Worm (Caenorhabditis elegans) whole organism, L1 larva: ENCODE data around the gene F08B4.8.

ENCODE experiments used
- blmp-1 ChIP-seq: fragments of 150-350 bp; optimal IDR thresholded peaks from 2 replicates; lab custom pipeline; 2014; ENCODE audit warnings: missing biosample characterization, missing genetic modification characterization
- ceh-63 ChIP-seq: fragments of 200-800 bp; sonication (Bioruptor generic); optimal IDR thresholded peaks from 2 replicates; lab custom pipeline; 2018; ENCODE audit warnings: mild to moderate bottlenecking, missing genetic modification characterization, missing compliant biosample characterization
- ceh-8 ChIP-seq: fragments of 200-800 bp; sonication (Bioruptor generic); optimal IDR thresholded peaks from 2 replicates; lab custom pipeline; 2018; ENCODE audit warnings: mild to moderate bottlenecking, missing genetic modification characterization, moderate library complexity, missing compliant biosample characterization
- ceh-88 ChIP-seq: fragments of 200-800 bp; sonication (Bioruptor generic); IDR thresholded peaks from 2 replicates; pipeline ENCODE4 v1.3.6; 2022; ENCODE audit warnings: missing genetic modification characterization, missing compliant biosample characterization
- dsc-1 ChIP-seq: sonication (generic microtip); optimal IDR thresholded peaks from 2 replicates; lab custom pipeline; 2016; ENCODE audit warnings: mild to moderate bottlenecking, missing genetic modification characterization, missing compliant biosample characterization
- efl-1 ChIP-seq, 4 experiments: fragments of 150-350 bp; optimal IDR thresholded peaks in 3 of 4; peaks in 1 of 4; 1 replicate in 1 of 4; 2 replicates in 3 of 4; lab custom pipeline; 2014; ENCODE audit warnings: missing biosample characterization in 2 of 4, missing genetic modification characterization in 2 of 4, missing genetic modification reagents in 2 of 4
- efl-3 ChIP-seq: fragments of 200-800 bp; sonication (Bioruptor generic); optimal IDR thresholded peaks from 2 replicates; lab custom pipeline; 2018; ENCODE audit warnings: mild to moderate bottlenecking, missing genetic modification characterization, missing compliant biosample characterization
- elt-2 ChIP-seq: sonication (generic microtip); optimal IDR thresholded peaks from 2 replicates; lab custom pipeline; 2016; ENCODE audit warnings: missing genetic modification characterization, mild to moderate bottlenecking, inconsistent platforms, missing compliant biosample characterization, missing genetic modification reagents
- isw-1 ChIP-seq: fragments of 200-800 bp; sonication (Bioruptor generic); IDR thresholded peaks from 2 replicates; pipeline ENCODE4 v1.3.6; 2022; ENCODE audit warnings: missing genetic modification characterization, missing compliant biosample characterization
- lin-15B ChIP-seq: fragments of 150-350 bp; sonication (generic microtip); optimal IDR thresholded peaks from 3 replicates; lab custom pipeline; 2014; ENCODE audit warnings: missing biosample characterization, missing genetic modification characterization
- lin-35 ChIP-seq, 2 experiments: fragments of 150-350 bp; optimal IDR thresholded peaks; 2 replicates each; lab custom pipeline; 2014; ENCODE audit warnings: missing biosample characterization in 2 of 2, missing genetic modification characterization in 2 of 2, missing genetic modification reagents in 2 of 2
- lir-3 ChIP-seq: sonication (generic microtip); optimal IDR thresholded peaks from 2 replicates; lab custom pipeline; 2016; ENCODE audit warnings: mild to moderate bottlenecking, missing genetic modification characterization, moderate library complexity, missing compliant biosample characterization; ENCODE audit not compliant: poor library complexity
- lsy-2 ChIP-seq, 2 experiments: fragments of 150-350 bp; optimal IDR thresholded peaks; 2 replicates each; lab custom pipeline; 2014; ENCODE audit warnings: missing biosample characterization in 2 of 2, missing genetic modification characterization in 2 of 2
- mab-9 ChIP-seq: fragments of 200-800 bp; sonication (Bioruptor generic); IDR thresholded peaks from 2 replicates; pipeline ENCODE4 v1.3.6; 2022; ENCODE audit warnings: missing genetic modification reagents, missing genetic modification characterization, missing compliant biosample characterization
- mef-2 ChIP-seq: fragments of 150-350 bp; optimal IDR thresholded peaks from 2 replicates; lab custom pipeline; 2014; ENCODE audit warnings: missing biosample characterization, missing genetic modification characterization
- mep-1 ChIP-seq: fragments of 150-350 bp; optimal IDR thresholded peaks from 2 replicates; lab custom pipeline; 2014; ENCODE audit warnings: missing biosample characterization, missing genetic modification characterization
- nhr-20 ChIP-seq: sonication (generic microtip); optimal IDR thresholded peaks from 2 replicates; lab custom pipeline; 2016; ENCODE audit warnings: mild to moderate bottlenecking, missing genetic modification characterization, missing compliant biosample characterization
- nhr-237 ChIP-seq: fragments of 150-350 bp; optimal IDR thresholded peaks from 2 replicates; lab custom pipeline; 2014; ENCODE audit warnings: missing biosample characterization, missing genetic modification characterization
- nhr-85 ChIP-seq: sonication (generic microtip); peaks from one replicate; lab custom pipeline; 2016; ENCODE audit warnings: missing genetic modification characterization, inconsistent platforms, missing compliant biosample characterization
- pax-3 ChIP-seq: fragments of 200-800 bp; sonication (Bioruptor generic); optimal IDR thresholded peaks from 2 replicates; lab custom pipeline; 2018; ENCODE audit warnings: mild to moderate bottlenecking, missing genetic modification characterization, moderate library complexity, missing compliant biosample characterization
- pqm-1 ChIP-seq: sonication (generic microtip); optimal IDR thresholded peaks from 3 replicates; lab custom pipeline; 2017; ENCODE audit warnings: missing biosample characterization, missing genetic modification characterization
- snpc-4 ChIP-seq: fragments of 150-350 bp; optimal IDR thresholded peaks from 2 replicates; lab custom pipeline; 2014; ENCODE audit warnings: missing biosample characterization, missing genetic modification characterization
- sup-37 ChIP-seq: fragments of 200-800 bp; sonication (Bioruptor generic); optimal IDR thresholded peaks from 2 replicates; lab custom pipeline; 2018; ENCODE audit warnings: mild to moderate bottlenecking, missing genetic modification characterization, missing compliant biosample characterization
- tbx-2 ChIP-seq: sonication (generic microtip); optimal IDR thresholded peaks from 2 replicates; lab custom pipeline; 2016; ENCODE audit warnings: missing genetic modification characterization, missing compliant biosample characterization
- tlp-1 ChIP-seq: fragments of 150-350 bp; optimal IDR thresholded peaks from 2 replicates; lab custom pipeline; 2014; ENCODE audit warnings: missing biosample characterization, missing genetic modification characterization
- xbp-1 ChIP-seq: sonication (generic microtip); optimal IDR thresholded peaks from 2 replicates; lab custom pipeline; 2016; ENCODE audit warnings: missing genetic modification characterization, missing compliant biosample characterization

Gene F08B4.8

ce11 chrIV:8648502-8648901 is 28.9 kb upstream of the F08B4.8 start, which contains the start of gene cyp-33E1:
cyp-33E1 (minus strand) TSS chrIV:8648602.
- no peak for TF ChIP-seq lin-35 (GFP tag; optimal IDR thresholded peaks at IDR 0.05; lab: Kevin White, UChicago)
- no peak for TF ChIP-seq sup-37 (GFP tag; lab: Kevin White, UChicago)
- no peak for TF ChIP-seq efl-1 (optimal IDR thresholded peaks at IDR 0.05; lab: Kevin White, UChicago)
- TF ChIP-seq efl-1 (GFP tag; optimal IDR thresholded peaks at IDR 0.05 in 1 of 2; lab: Kevin White, UChicago): peak in 1 of 2 experiments; percentile 48

DNA sequence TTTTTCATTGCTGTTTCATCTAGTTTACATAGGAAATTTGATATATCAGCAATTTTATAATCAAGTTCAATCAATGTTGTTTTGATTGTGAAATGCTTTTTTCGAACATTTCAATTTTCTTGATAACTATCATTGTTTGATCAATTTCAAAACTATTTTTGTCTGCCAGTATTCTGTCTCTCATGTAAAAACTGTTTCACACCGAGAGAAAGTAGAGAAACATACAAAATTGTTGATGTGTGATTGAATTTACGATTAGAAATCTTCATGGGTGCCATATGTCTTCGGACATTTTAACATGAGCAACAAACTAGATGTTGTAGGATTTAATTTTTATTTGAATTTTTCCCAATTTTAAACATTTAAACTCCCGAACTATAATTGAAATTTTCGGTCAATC is 26.7 kb upstream of the F08B4.8 start, which contains the start of gene C49C8.2:
Gene C49C8.2, plus strand, starts transcription at position 393 of the 400 bp plus-strand sequence.
- TF ChIP-seq mep-1 (tag; lab: Kevin White, UChicago) (peak; percentile 19), lin-35 (GFP tag; optimal IDR thresholded peaks at IDR 0.05; lab: Kevin White, UChicago) (peak in 1 of 2 experiments; percentile 48), lsy-2 (tag; optimal IDR thresholded peaks at IDR 0.05; lab: Kevin White, UChicago) (peak in 1 of 2 experiments; percentile 30), efl-1 (optimal IDR thresholded peaks at IDR 0.05; lab: Kevin White, UChicago) (peak in 1 of 2 experiments; percentile 29), efl-1 (GFP tag; optimal IDR thresholded peaks at IDR 0.05 in 1 of 2; lab: Kevin White, UChicago) (no peak), lin-15B (tag; lab: Kevin White, UChicago) (no peak), mef-2 (tag; lab: Kevin White, UChicago) (no peak), dsc-1 (tag; lab: Kevin White, UChicago) (peak; percentile 45), nhr-85 (peak; percentile 20), blmp-1 (tag; lab: Kevin White, UChicago) (peak; percentile 19)
- TF ChIP-seq, all 84 proteins: peak for 7

ce11 chrIV:8651835-8652234 is 25.6 kb upstream of the F08B4.8 start, which contains the start of gene C49C8.8:
C49C8.8 (plus strand) TSS chrIV:8652135.
- TF ChIP-seq nhr-20 (tag; lab: Kevin White, UChicago): no peak
- no peak for TF ChIP-seq ceh-8 (GFP tag; lab: Kevin White, UChicago)
- TF ChIP-seq nhr-237 (tag; lab: Kevin White, UChicago): no peak
- no peak for TF ChIP-seq snpc-4 (tag; lab: Kevin White, UChicago)
- TF ChIP-seq dsc-1 (tag; lab: Kevin White, UChicago): no peak
- TF ChIP-seq tbx-2 (tag; lab: Kevin White, UChicago): no peak
- TF ChIP-seq mab-9: no peak
- no peak for TF ChIP-seq lir-3 (tag; lab: Kevin White, UChicago)

DNA sequence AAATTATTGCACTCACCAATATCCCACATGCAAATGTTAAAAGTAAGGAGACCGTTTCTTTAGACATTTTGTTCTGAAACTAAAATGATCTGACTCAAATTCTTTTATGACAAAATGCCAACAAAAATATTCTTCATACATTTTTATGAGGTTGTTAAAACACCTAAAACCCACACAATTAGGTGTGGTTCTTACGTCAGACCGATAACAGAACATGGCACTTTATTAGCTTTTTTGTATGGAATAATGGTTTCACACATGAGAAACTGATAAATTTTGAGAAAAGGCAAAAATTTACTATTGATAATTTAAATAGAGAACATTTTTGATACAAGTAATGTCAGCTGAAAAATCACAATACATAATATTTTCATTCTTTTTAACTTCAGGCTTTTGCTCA is 23.8 kb upstream of the F08B4.8 start, which contains the start of gene C49C8.5:
Gene C49C8.5, minus strand, starts transcription at position 73 of the 400 bp plus-strand sequence.
- TF ChIP-seq elt-2 (peak; percentile 11), pqm-1 (tag; lab: Kevin White, UChicago) (no peak)

DNA sequence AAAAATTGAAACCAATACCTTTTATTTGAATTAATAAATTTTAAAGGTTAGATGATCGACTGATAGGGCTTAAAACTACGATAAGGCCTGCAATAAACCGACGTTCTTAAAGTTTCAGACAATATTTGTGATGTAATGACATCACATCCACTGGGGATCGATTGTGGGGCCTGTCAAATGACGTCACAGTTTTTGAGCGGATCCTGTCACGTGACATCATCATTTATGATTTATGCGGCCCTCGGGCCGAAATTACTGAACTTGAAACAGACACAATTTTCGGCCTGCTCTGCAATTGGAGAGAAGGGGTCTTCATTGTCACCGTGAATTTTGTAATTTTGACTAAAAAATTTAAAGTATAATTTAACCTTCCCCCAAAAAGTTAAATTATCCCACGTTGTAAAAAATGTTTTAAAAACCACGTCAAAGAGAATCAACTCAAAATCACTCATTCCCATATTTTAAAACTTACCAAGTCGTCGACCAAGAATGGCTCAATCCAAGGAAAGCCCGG is 23.2 kb upstream of the F08B4.8 start, which contains the start of gene C49C8.1:
Gene C49C8.1, plus strand, starts transcription at position 464 of the 514 bp plus-strand sequence.
- no peak for TF ChIP-seq efl-3 (GFP tag; lab: Kevin White, UChicago)
- TF ChIP-seq pqm-1 (tag; lab: Kevin White, UChicago): no peak
- no peak for TF ChIP-seq lir-3 (tag; lab: Kevin White, UChicago)
- TF ChIP-seq tlp-1 (tag; lab: Kevin White, UChicago): no peak
- TF ChIP-seq mab-9: no peak
- no peak for TF ChIP-seq pax-3 (tag; lab: Kevin White, UChicago)

- TF ChIP-seq mef-2 (tag; lab: Kevin White, UChicago): no peak
- no peak for TF ChIP-seq isw-1
- no peak for TF ChIP-seq ceh-63 (GFP tag; lab: Kevin White, UChicago)
- no peak for TF ChIP-seq xbp-1 (tag; lab: Kevin White, UChicago)
- TF ChIP-seq ceh-88 (GFP tag; lab: Robert Waterston, UW): no peak
- no peak for TF ChIP-seq tlp-1 (tag; lab: Kevin White, UChicago)
- TF ChIP-seq lir-3 (tag; lab: Kevin White, UChicago): no peak
- no peak for TF ChIP-seq blmp-1 (tag; lab: Kevin White, UChicago)
- TF ChIP-seq lin-35 (GFP tag; optimal IDR thresholded peaks at IDR 0.05; lab: Kevin White, UChicago): no peak
- no peak for TF ChIP-seq efl-1 (optimal IDR thresholded peaks at IDR 0.05; lab: Kevin White, UChicago)
- TF ChIP-seq efl-1 (GFP tag; optimal IDR thresholded peaks at IDR 0.05 in 1 of 2; lab: Kevin White, UChicago): no peak
Observed at ce11 chrIV:8658122-8658521, 19.3 kb upstream of the F08B4.8 start, which contains the start of gene C49C8.6. C49C8.6 (minus strand) TSS chrIV:8658222.
